Fruit fly (Drosophila melanogaster) whole organism, embryonic: ENCODE measurements around the gene CG32066.
A peak's percentile ranks its signal among the peaks of the same experiment; 100 is the strongest.

Experiments used
- Aef1 ChIP-seq: fragments of 200-800 bp; sonication (Bioruptor generic); IDR thresholded peaks from 3 replicates; pipeline ENCODE4 v1.3.6; 2022; ENCODE audit warnings: missing biosample characterization, missing genetic modification characterization
- Awh ChIP-seq: fragments of 200-800 bp; sonication (Bioruptor generic); IDR thresholded peaks from 2 replicates; pipeline ENCODE4, ENCODE4 v1.3.6; 2022; ENCODE audit warnings: missing biosample characterization, missing genetic modification characterization
- CG10209 ChIP-seq: fragments of 200-800 bp; sonication (Bioruptor generic); optimal IDR thresholded peaks from 3 replicates; lab custom pipeline; 2017; ENCODE audit warnings: missing biosample characterization, mild to moderate bottlenecking, missing genetic modification characterization, missing genetic modification reagents
- CG10267 ChIP-seq: fragments of 200-800 bp; sonication (Bioruptor generic); optimal IDR thresholded peaks from 2 replicates; lab custom pipeline; 2018; ENCODE audit warnings: missing biosample characterization, mild to moderate bottlenecking, missing genetic modification characterization, moderate library complexity
- CG11085 ChIP-seq: fragments of 200-800 bp; sonication (Bioruptor generic); IDR thresholded peaks from 2 replicates; pipeline ENCODE4 v1.3.6; 2022; ENCODE audit warnings: missing biosample characterization, missing genetic modification characterization
- CG12236 ChIP-seq: fragments of 200-800 bp; sonication (Bioruptor generic); optimal IDR thresholded peaks from 2 replicates; lab custom pipeline; 2016; ENCODE audit warnings: missing biosample characterization, missing genetic modification characterization
- CG12391 ChIP-seq: fragments of 200-800 bp; sonication (Bioruptor generic); optimal IDR thresholded peaks from 3 replicates; lab custom pipeline; 2018; ENCODE audit warnings: missing biosample characterization, mild to moderate bottlenecking, missing genetic modification characterization, moderate library complexity
- CG12769 ChIP-seq: fragments of 200-800 bp; sonication (Bioruptor generic); optimal IDR thresholded peaks from 2 replicates; lab custom pipeline; 2019; ENCODE audit warnings: missing biosample characterization, mild to moderate bottlenecking, missing genetic modification characterization, moderate library complexity
- CG13424 ChIP-seq: fragments of 200-800 bp; sonication (Bioruptor generic); optimal IDR thresholded peaks from 2 replicates; lab custom pipeline; 2019; ENCODE audit warnings: missing biosample characterization, mild to moderate bottlenecking, missing genetic modification characterization, moderate library complexity
- CG14860 ChIP-seq: fragments of 200-800 bp; sonication (Bioruptor generic); IDR thresholded peaks from 3 replicates; pipeline ENCODE4 v1.3.6; 2022; ENCODE audit warnings: missing biosample characterization, missing genetic modification characterization; ENCODE audit not compliant: partially characterized antibody
- CG14965 ChIP-seq: fragments of 200-800 bp; sonication (Bioruptor generic); optimal IDR thresholded peaks from 2 replicates; lab custom pipeline; 2016; ENCODE audit warnings: missing biosample characterization, missing genetic modification characterization, borderline replicate concordance
- CG17568 ChIP-seq: fragments of 200-800 bp; sonication (Bioruptor generic); optimal IDR thresholded peaks from 2 replicates; lab custom pipeline; 2018; ENCODE audit warnings: missing biosample characterization, mild to moderate bottlenecking, missing genetic modification characterization, moderate library complexity
- CG18262 ChIP-seq: fragments of 200-800 bp; optimal IDR thresholded peaks from 3 replicates; lab custom pipeline; 2019; ENCODE audit warnings: missing biosample characterization, mild to moderate bottlenecking, missing genetic modification characterization, moderate library complexity
- CG2116 ChIP-seq: fragments of 200-800 bp; sonication (Bioruptor generic); optimal IDR thresholded peaks from 3 replicates; lab custom pipeline; 2018; ENCODE audit warnings: missing biosample characterization, mild to moderate bottlenecking, missing genetic modification characterization
- CG2712 ChIP-seq: fragments of 200-800 bp; optimal IDR thresholded peaks from 3 replicates; lab custom pipeline; 2019; ENCODE audit warnings: missing biosample characterization, mild to moderate bottlenecking, missing genetic modification characterization, moderate library complexity
- CG3847 ChIP-seq: fragments of 200-800 bp; sonication (Bioruptor generic); IDR thresholded peaks from 2 replicates; pipeline ENCODE4 v1.3.6; 2022; ENCODE audit warnings: missing biosample characterization, missing genetic modification characterization
- CG6654 ChIP-seq: fragments of 200-800 bp; sonication (Bioruptor generic); optimal IDR thresholded peaks from 2 replicates; lab custom pipeline; 2017; ENCODE audit warnings: missing biosample characterization, mild to moderate bottlenecking, missing genetic modification characterization
- CG6689 ChIP-seq: fragments of 200-800 bp; sonication (Bioruptor generic); IDR thresholded peaks from 2 replicates; pipeline ENCODE4 v1.3.6; 2022; ENCODE audit warnings: missing biosample characterization, missing genetic modification characterization
- CG7556 ChIP-seq: fragments of 200-800 bp; sonication (Bioruptor generic); optimal IDR thresholded peaks from 2 replicates; lab custom pipeline; 2017; ENCODE audit warnings: missing biosample characterization, mild to moderate bottlenecking, missing genetic modification characterization
- CG7786 ChIP-seq: fragments of 200-800 bp; sonication (Bioruptor generic); optimal IDR thresholded peaks from 2 replicates; lab custom pipeline; 2016; ENCODE audit warnings: missing biosample characterization, missing genetic modification characterization
- CG8924 ChIP-seq: fragments of 200-800 bp; optimal IDR thresholded peaks from 3 replicates; lab custom pipeline; 2019; ENCODE audit warnings: missing biosample characterization, mild to moderate bottlenecking, missing genetic modification characterization, moderate library complexity
- CG9932 ChIP-seq: fragments of 200-800 bp; sonication (Bioruptor generic); IDR thresholded peaks from 2 replicates; pipeline ENCODE4 v1.3.6; 2022; ENCODE audit warnings: missing biosample characterization, missing genetic modification characterization
- Doc3 ChIP-seq: fragments of 200-800 bp; sonication (Bioruptor generic); IDR thresholded peaks from 3 replicates; pipeline ENCODE4 v1.3.6; 2022; ENCODE audit warnings: missing biosample characterization, missing genetic modification characterization; ENCODE audit not compliant: partially characterized antibody
- E2f2 ChIP-seq: fragments of 200-800 bp; sonication (Bioruptor generic); IDR thresholded peaks from 2 replicates; pipeline ENCODE4 v1.3.6; 2022; ENCODE audit warnings: missing biosample characterization, missing genetic modification characterization
- Ets97D ChIP-seq: fragments of 200-800 bp; sonication (Bioruptor generic); optimal IDR thresholded peaks from 3 replicates; lab custom pipeline; 2016; ENCODE audit warnings: missing biosample characterization, missing genetic modification characterization
- Meics ChIP-seq: fragments of 200-800 bp; sonication (Bioruptor generic); optimal IDR thresholded peaks from 2 replicates; lab custom pipeline; 2017; ENCODE audit warnings: missing biosample characterization, mild to moderate bottlenecking, missing genetic modification characterization
- NK7.1 ChIP-seq: fragments of 200-800 bp; sonication (Bioruptor generic); optimal IDR thresholded peaks from 3 replicates; lab custom pipeline; 2016; ENCODE audit warnings: missing biosample characterization, missing genetic modification characterization
- Oli ChIP-seq: fragments of 200-800 bp; sonication (Bioruptor generic); optimal IDR thresholded peaks from 2 replicates; lab custom pipeline; 2018; ENCODE audit warnings: missing biosample characterization, mild to moderate bottlenecking, missing genetic modification characterization, moderate library complexity
- Xrp1 ChIP-seq: fragments of 200-800 bp; sonication (Bioruptor generic); IDR thresholded peaks from 2 replicates; pipeline ENCODE4 v1.3.6; 2022; ENCODE audit warnings: missing biosample characterization, missing genetic modification characterization
- ash1 ChIP-seq: fragments of 200-800 bp; sonication (Bioruptor generic); optimal IDR thresholded peaks from 2 replicates; lab custom pipeline; 2018; ENCODE audit warnings: missing biosample characterization, mild to moderate bottlenecking, missing genetic modification characterization
- btn ChIP-seq: fragments of 200-800 bp; sonication (Bioruptor generic); optimal IDR thresholded peaks from 2 replicates; lab custom pipeline; 2016; ENCODE audit warnings: missing biosample characterization, missing genetic modification characterization
- chinmo ChIP-seq: fragments of 200-800 bp; sonication (Bioruptor generic); IDR thresholded peaks from 4 replicates; pipeline ENCODE4 v1.3.6; 2022; ENCODE audit warnings: missing biosample characterization, missing genetic modification characterization; ENCODE audit not compliant: partially characterized antibody
- crp ChIP-seq, 2 experiments: fragments of 200-800 bp; sonication (Bioruptor generic); optimal IDR thresholded peaks; 2 replicates in 1 of 2; 3 replicates in 1 of 2; lab custom pipeline; 2017; ENCODE audit warnings: missing biosample characterization in 2 of 2, missing genetic modification characterization in 2 of 2, mild to moderate bottlenecking in 1 of 2, moderate library complexity in 1 of 2
- ftz-f1 ChIP-seq: fragments of 200-800 bp; sonication (Bioruptor generic); optimal IDR thresholded peaks from 2 replicates; lab custom pipeline; 2016; ENCODE audit warnings: missing biosample characterization, missing genetic modification characterization
- gce ChIP-seq: fragments of 200-800 bp; sonication (Bioruptor generic); IDR thresholded peaks from 3 replicates; pipeline ENCODE4 v1.3.6; 2022; ENCODE audit warnings: missing biosample characterization, missing genetic modification characterization
- grn ChIP-seq: fragments of 200-800 bp; sonication (Bioruptor generic); optimal IDR thresholded peaks from 3 replicates; lab custom pipeline; 2017; ENCODE audit warnings: missing biosample characterization, missing genetic modification characterization
- gsb ChIP-seq: fragments of 200-800 bp; sonication (Bioruptor generic); IDR thresholded peaks from 2 replicates; pipeline ENCODE4 v1.3.6; 2022; ENCODE audit warnings: missing biosample characterization, missing genetic modification characterization
- mam ChIP-seq: fragments of 200-800 bp; sonication (Bioruptor generic); optimal IDR thresholded peaks from 3 replicates; lab custom pipeline; 2016; ENCODE audit warnings: missing biosample characterization, missing genetic modification characterization
- pzg ChIP-seq: fragments of 200-800 bp; sonication (Bioruptor generic); optimal IDR thresholded peaks from 3 replicates; lab custom pipeline; 2018; ENCODE audit warnings: missing biosample characterization, mild to moderate bottlenecking, missing genetic modification characterization, moderate library complexity
- sc ChIP-seq, 3 experiments: fragments of >200 bp in 2 of 3; fragments of 200-800 bp in 1 of 3; sonication (Bioruptor generic) in 1 of 3; optimal IDR thresholded peaks; 2 replicates in 2 of 3; 3 replicates in 1 of 3; lab custom pipeline; 2017; ENCODE audit warnings: mild to moderate bottlenecking in 1 of 3, missing biosample characterization in 1 of 3, missing genetic modification characterization in 1 of 3, missing genetic modification reagents in 1 of 3
- sens ChIP-seq: fragments of 200-800 bp; sonication (Bioruptor generic); peaks from one replicate; lab custom pipeline; 2016; ENCODE audit warnings: missing biosample characterization, missing genetic modification characterization
- tll ChIP-seq, 2 experiments: fragments of 200-800 bp in 1 of 2; fragments of >200 bp in 1 of 2; sonication (Bioruptor generic) in 1 of 2; optimal IDR thresholded peaks; 2 replicates each; lab custom pipeline; 2017 to 2019; ENCODE audit warnings: missing biosample characterization in 2 of 2, missing genetic modification characterization in 2 of 2, mild to moderate bottlenecking in 1 of 2, moderate library complexity in 1 of 2

Gene CG32066

DNA sequence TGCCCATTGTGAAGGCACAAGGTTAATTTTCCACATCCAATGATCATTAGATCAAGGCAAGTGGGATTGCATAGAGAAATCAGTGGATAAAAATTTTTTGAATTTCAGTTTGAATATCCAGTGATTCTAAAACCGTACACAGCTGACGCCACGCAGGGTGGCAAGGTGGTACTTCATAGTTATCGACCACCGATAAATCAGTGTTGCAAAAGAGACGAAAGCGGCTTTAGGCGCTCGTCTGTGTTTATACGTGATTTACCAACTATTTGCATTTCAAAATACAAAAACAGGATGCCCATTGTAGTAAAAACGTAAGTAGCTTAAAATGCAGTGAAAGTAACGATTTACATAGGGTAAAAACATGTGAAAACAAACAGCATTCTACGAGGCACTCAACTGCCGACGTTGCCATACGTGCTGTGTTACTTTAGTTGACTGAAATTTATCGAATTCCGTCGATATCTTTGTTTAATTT is 29.9 kb downstream of the CG32066 start, which contains the start of the genes CG42535, CG34001 and hay (continued):
- TF ChIP-seq sc (optimal IDR thresholded peaks at IDR 0.05; lab: Kevin White, UChicago) (no peak), sc (GFP tag; optimal IDR thresholded peaks at IDR 0.05; lab: Kevin White, UChicago) (no peak), mam (peak; percentile 22), tll (GFP tag; optimal IDR thresholded peaks at IDR 0.05; lab: Kevin White, UChicago) (peak in 1 of 2 experiments; percentile 6), Ets97D (GFP tag; lab: Kevin White, UChicago) (peak; percentile 54), pzg (peak; percentile 77), gsb (GFP tag; lab: Robert Waterston, UW) (no peak), CG3847 (peak; percentile 64), crp (GFP tag; optimal IDR thresholded peaks at IDR 0.05; lab: Kevin White, UChicago) (peak; percentile 29 to 94), CG12391 (tag; lab: Kevin White, UChicago) (peak; percentile 7), CG14965 (GFP tag; lab: Kevin White, UChicago) (no peak), E2f2 (peak; percentile 86), sens (GFP tag; lab: Kevin White, UChicago) (peak; percentile 87), Oli (tag; lab: Kevin White, UChicago) (no peak), Doc3 (GFP tag; lab: Robert Waterston, UW) (no peak), CG6654 (peak; percentile 98), CG8924 (tag; lab: Kevin White, UChicago) (no peak), CG10267 (tag; lab: Kevin White, UChicago) (peak; percentile 95), CG2116 (peak; percentile 84)

DNA sequence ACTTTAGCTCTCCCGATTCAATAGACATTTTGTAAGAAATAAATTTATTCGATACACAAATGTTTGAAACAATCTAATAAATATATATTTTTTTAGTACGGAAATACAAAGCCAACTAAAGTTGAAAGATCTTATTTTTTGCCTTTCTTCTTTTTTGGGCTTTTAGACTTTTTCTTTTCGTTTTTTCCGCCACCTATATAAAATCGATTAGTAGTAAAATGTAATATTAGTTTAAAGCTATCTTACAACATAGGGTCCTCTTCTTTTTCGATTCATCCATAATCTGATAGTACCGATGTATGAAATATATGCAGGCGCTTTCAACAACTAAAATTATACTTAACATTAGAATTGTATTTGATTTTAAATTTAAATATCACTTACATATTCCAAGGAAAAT is 30.8 kb downstream of the CG32066 start, which contains the start of gene CG42536:
Gene CG42536 (minus strand): TSS at position 101 of the 400 bp plus-strand sequence.
- TF ChIP-seq CG13424 (tag; lab: Kevin White, UChicago): no peak
- no peak for TF ChIP-seq btn (GFP tag; lab: Kevin White, UChicago)
- TF ChIP-seq gce (GFP tag; lab: Robert Waterston, UW): no peak
- TF ChIP-seq Awh (GFP tag; lab: Robert Waterston, UW): no peak
- no peak for TF ChIP-seq ash1 (GFP tag; lab: Kevin White, UChicago)
- no peak for TF ChIP-seq CG17568 (GFP tag; lab: Kevin White, UChicago)
- TF ChIP-seq chinmo (GFP tag; lab: Robert Waterston, UW): no peak
- no peak for TF ChIP-seq Aef1 (GFP tag; lab: Robert Waterston, UW)
- no peak for TF ChIP-seq NK7.1 (GFP tag; lab: Kevin White, UChicago)
- no peak for TF ChIP-seq grn (GFP tag; lab: Kevin White, UChicago)
- TF ChIP-seq CG9932: no peak

- TF ChIP-seq CG7786 (no peak), CG12769 (no peak), CG7556 (GFP tag; lab: Kevin White, UChicago) (no peak), sc (optimal IDR thresholded peaks at IDR 0.05; lab: Kevin White, UChicago) (no peak), sc (GFP tag; optimal IDR thresholded peaks at IDR 0.05; lab: Kevin White, UChicago) (no peak), Xrp1 (no peak), ftz-f1 (GFP tag; lab: Kevin White, UChicago) (no peak), CG12236 (GFP tag; lab: Kevin White, UChicago) (no peak), CG2712 (no peak), CG6689 (GFP tag; lab: Robert Waterston, UW) (no peak), Meics (GFP tag; lab: Kevin White, UChicago) (no peak), CG11085 (GFP tag; lab: Robert Waterston, UW) (no peak), CG10209 (no peak), CG18262 (no peak), CG14860 (GFP tag; lab: Robert Waterston, UW) (no peak)
These were observed 32.4 kb downstream of the CG32066 start, which contains the start of gene CG14151 for dm6 chr3L:10628384-10628783. Gene CG14151, minus strand, starts transcription at chr3L:10628484.
